Worm (Caenorhabditis elegans) whole organism, young adult: Measurements from ENCODE around the gene cest-4.

Experiments used
- B0019.2 ChIP-seq: fragments of 200-800 bp; sonication (Bioruptor generic); conservative IDR thresholded peaks from 2 replicates; pipeline ENCODE4 v1.3.6; 2022; ENCODE audit warnings: missing genetic modification reagents, missing genetic modification characterization, missing compliant biosample characterization
- B0261.1 ChIP-seq: sonication (generic microtip); optimal IDR thresholded peaks from 2 replicates; lab custom pipeline; 2016; ENCODE audit warnings: mild to moderate bottlenecking, missing genetic modification characterization, moderate library complexity, missing compliant biosample characterization
- F49E8.2 ChIP-seq: sonication (generic microtip); optimal IDR thresholded peaks from 3 replicates; lab custom pipeline; 2017; ENCODE audit warnings: missing genetic modification characterization, mild to moderate bottlenecking, missing compliant biosample characterization, antibody characterized with exemption, moderate library complexity; ENCODE audit not compliant: insufficient read depth
- F55B11.4 ChIP-seq: sonication (generic microtip); optimal IDR thresholded peaks from 2 replicates; lab custom pipeline; 2016; ENCODE audit warnings: missing compliant biosample characterization, missing genetic modification characterization, borderline replicate concordance; ENCODE audit not compliant: insufficient read depth
- F57C9.4 ChIP-seq: sonication (generic microtip); optimal IDR thresholded peaks from 2 replicates; lab custom pipeline; 2017; ENCODE audit warnings: mild to moderate bottlenecking, missing genetic modification characterization, missing compliant biosample characterization
- T26A5.8 ChIP-seq: sonication (generic microtip); optimal IDR thresholded peaks from 2 replicates; lab custom pipeline; 2016; ENCODE audit warnings: missing genetic modification characterization, missing compliant biosample characterization
- Y95B8A.8 ChIP-seq: fragments of 200-800 bp; sonication (Bioruptor generic); IDR thresholded peaks from 2 replicates; pipeline ENCODE4 v1.3.6; 2022; ENCODE audit warnings: missing genetic modification reagents, missing genetic modification characterization, missing compliant biosample characterization
- akir-1 ChIP-seq: fragments of 200-800 bp; sonication (Bioruptor generic); optimal IDR thresholded peaks from 2 replicates; lab custom pipeline; 2018; ENCODE audit warnings: mild to moderate bottlenecking, missing genetic modification characterization, moderate library complexity, missing compliant biosample characterization
- atf-7 ChIP-seq: sonication (generic microtip); optimal IDR thresholded peaks from 2 replicates; lab custom pipeline; 2017; ENCODE audit warnings: mild to moderate bottlenecking, missing genetic modification characterization, missing compliant biosample characterization
- athp-1 ChIP-seq: sonication (generic microtip); optimal IDR thresholded peaks from 2 replicates; lab custom pipeline; 2017; ENCODE audit warnings: mild to moderate bottlenecking, missing genetic modification characterization, missing compliant biosample characterization
- attf-5 ChIP-seq: fragments of 200-800 bp; sonication (Bioruptor generic); optimal IDR thresholded peaks from 2 replicates; lab custom pipeline; 2018; ENCODE audit warnings: mild to moderate bottlenecking, missing genetic modification characterization, missing compliant biosample characterization
- bed-2 ChIP-seq: fragments of 200-800 bp; sonication (Bioruptor generic); IDR thresholded peaks from 2 replicates; pipeline ENCODE4 v1.3.6; 2022; ENCODE audit warnings: missing genetic modification reagents, missing genetic modification characterization, missing compliant biosample characterization
- ccch-3 ChIP-seq: fragments of 200-800 bp; sonication (Bioruptor generic); optimal IDR thresholded peaks from 2 replicates; lab custom pipeline; 2018; ENCODE audit warnings: mild to moderate bottlenecking, missing genetic modification characterization, missing compliant biosample characterization
- cebp-2 ChIP-seq: fragments of 200-800 bp; sonication (Bioruptor generic); IDR thresholded peaks from 2 replicates; pipeline ENCODE4 v1.3.6; 2022; ENCODE audit warnings: missing genetic modification characterization, missing compliant biosample characterization
- ceh-27 ChIP-seq: fragments of 200-800 bp; sonication (Bioruptor generic); optimal IDR thresholded peaks from 2 replicates; lab custom pipeline; 2018; ENCODE audit warnings: mild to moderate bottlenecking, missing genetic modification characterization, moderate library complexity, missing compliant biosample characterization
- ceh-91 ChIP-seq: fragments of 200-800 bp; sonication (Bioruptor generic); IDR thresholded peaks from 2 replicates; pipeline ENCODE4 v1.3.6; 2022; ENCODE audit warnings: missing genetic modification reagents, missing genetic modification characterization, missing compliant biosample characterization
- die-1 ChIP-seq: sonication (generic microtip); optimal IDR thresholded peaks from 2 replicates; lab custom pipeline; 2016; ENCODE audit warnings: missing genotype, mild to moderate bottlenecking, missing genetic modification characterization, missing compliant biosample characterization
- dox-1 ChIP-seq: fragments of 200-800 bp; sonication (Bioruptor generic); IDR thresholded peaks from 2 replicates; pipeline ENCODE4 v1.3.6; 2022; ENCODE audit warnings: missing genetic modification reagents, missing genetic modification characterization, missing compliant biosample characterization
- fkh-3 ChIP-seq: sonication (generic microtip); optimal IDR thresholded peaks from 2 replicates; lab custom pipeline; 2016; ENCODE audit warnings: mild to moderate bottlenecking, missing genetic modification characterization, missing compliant biosample characterization
- gei-17 ChIP-seq: fragments of 200-800 bp; sonication (Bioruptor generic); optimal IDR thresholded peaks from 2 replicates; lab custom pipeline; 2018; ENCODE audit warnings: mild to moderate bottlenecking, missing genetic modification characterization, missing compliant biosample characterization
- him-1 ChIP-seq: sonication (generic microtip); optimal IDR thresholded peaks from 2 replicates; lab custom pipeline; 2016; ENCODE audit warnings: missing genotype, missing genetic modification reagents, missing genetic modification characterization, missing compliant biosample characterization
- hlh-26 ChIP-seq: fragments of 200-800 bp; sonication (Bioruptor generic); conservative IDR thresholded peaks from 2 replicates; pipeline ENCODE4 v1.3.6; 2022; ENCODE audit warnings: missing genetic modification reagents, missing genetic modification characterization, missing compliant biosample characterization
- hmg-1.2 ChIP-seq: fragments of 200-800 bp; sonication (Bioruptor generic); IDR thresholded peaks from 2 replicates; pipeline ENCODE4 v1.3.6; 2022; ENCODE audit warnings: missing genetic modification reagents, missing genetic modification characterization, missing compliant biosample characterization
- hmg-20 ChIP-seq: fragments of 200-800 bp; sonication (Bioruptor generic); IDR thresholded peaks from 2 replicates; pipeline ENCODE4 v1.3.6; 2022; ENCODE audit warnings: missing genetic modification reagents, missing genetic modification characterization, missing compliant biosample characterization
- hsf-1 ChIP-seq: fragments of 200-800 bp; sonication (Bioruptor generic); IDR thresholded peaks from 2 replicates; pipeline ENCODE4 v1.3.6; 2022; ENCODE audit warnings: missing genetic modification reagents, missing genetic modification characterization, missing compliant biosample characterization
- lsl-1 ChIP-seq: fragments of 200-800 bp; sonication (Bioruptor generic); optimal IDR thresholded peaks from 2 replicates; lab custom pipeline; 2018; ENCODE audit warnings: mild to moderate bottlenecking, missing genetic modification characterization, moderate library complexity, missing compliant biosample characterization
- lsy-27 ChIP-seq: sonication (generic microtip); optimal IDR thresholded peaks from 2 replicates; lab custom pipeline; 2017; ENCODE audit warnings: missing genetic modification characterization, mild to moderate bottlenecking, missing compliant biosample characterization, antibody characterized with exemption, missing genotype, borderline replicate concordance; ENCODE audit not compliant: insufficient read depth
- madf-3 ChIP-seq: fragments of 200-800 bp; sonication (Bioruptor generic); IDR thresholded peaks from 2 replicates; pipeline ENCODE4 v1.3.6; 2022; ENCODE audit warnings: missing genetic modification reagents, missing genetic modification characterization, missing compliant biosample characterization
- mcd-1 ChIP-seq: fragments of 200-800 bp; sonication (Bioruptor generic); IDR thresholded peaks from 2 replicates; pipeline ENCODE4 v1.3.6; 2022; ENCODE audit warnings: missing genetic modification reagents, missing genetic modification characterization, missing compliant biosample characterization
- mes-4 ChIP-seq: sonication (generic microtip); optimal IDR thresholded peaks from 2 replicates; lab custom pipeline; 2016; ENCODE audit warnings: missing genotype, missing genetic modification characterization, missing compliant biosample characterization
- nfya-2 ChIP-seq: fragments of 200-800 bp; sonication (Bioruptor generic); IDR thresholded peaks from 2 replicates; pipeline ENCODE4 v1.3.6; 2022; ENCODE audit warnings: missing genetic modification reagents, missing genetic modification characterization, missing compliant biosample characterization
- nfyb-1 ChIP-seq: fragments of 200-800 bp; sonication (Bioruptor generic); IDR thresholded peaks from 2 replicates; pipeline ENCODE4 v1.3.6; 2022; ENCODE audit warnings: missing genetic modification reagents, missing genetic modification characterization, missing compliant biosample characterization
- nhr-120 ChIP-seq: fragments of 200-800 bp; sonication (Bioruptor generic); IDR thresholded peaks from 2 replicates; pipeline ENCODE4 v1.3.6; 2022; ENCODE audit warnings: missing genetic modification characterization, missing compliant biosample characterization
- nhr-179 ChIP-seq: sonication (generic microtip); optimal IDR thresholded peaks from 2 replicates; lab custom pipeline; 2016; ENCODE audit warnings: mild to moderate bottlenecking, missing genetic modification characterization, missing compliant biosample characterization
- nhr-90 ChIP-seq: sonication (generic microtip); optimal IDR thresholded peaks from 2 replicates; lab custom pipeline; 2016; ENCODE audit warnings: missing genotype, mild to moderate bottlenecking, missing genetic modification characterization, missing compliant biosample characterization
- rec-8 ChIP-seq, 2 experiments: sonication (generic microtip); optimal IDR thresholded peaks; 2 replicates each; lab custom pipeline; 2016; ENCODE audit warnings: mild to moderate bottlenecking in 2 of 2, missing genetic modification characterization in 2 of 2, missing genetic modification reagents in 2 of 2, missing genotype in 2 of 2, missing biosample characterization in 1 of 2, missing compliant biosample characterization in 1 of 2, moderate library complexity in 1 of 2
- rpc-1 ChIP-seq, 2 experiments: fragments of 150-350 bp in 1 of 2; sonication (generic microtip) in 1 of 2; optimal IDR thresholded peaks; 2 replicates each; lab custom pipeline; 2014 to 2018; ENCODE audit warnings: missing biosample characterization in 1 of 2, missing genetic modification characterization in 1 of 2, missing genetic modification reagents in 1 of 2, missing genotype in 1 of 2
- sdz-38 ChIP-seq: sonication (generic microtip); optimal IDR thresholded peaks from 2 replicates; lab custom pipeline; 2016; ENCODE audit warnings: missing genotype, missing genetic modification characterization, missing compliant biosample characterization
- snpc-1.3 ChIP-seq: sonication (generic microtip); optimal IDR thresholded peaks from 2 replicates; lab custom pipeline; 2017; ENCODE audit warnings: missing genetic modification characterization, mild to moderate bottlenecking, missing compliant biosample characterization, antibody characterized with exemption, moderate library complexity, missing genotype, missing genetic modification reagents; ENCODE audit not compliant: insufficient read depth
- snpc-3.4 ChIP-seq: sonication (generic microtip); optimal IDR thresholded peaks from 2 replicates; lab custom pipeline; 2017; ENCODE audit warnings: missing genetic modification characterization, mild to moderate bottlenecking, missing compliant biosample characterization, antibody characterized with exemption, moderate library complexity, missing genotype, missing genetic modification reagents
- snpc-4 ChIP-seq, 5 experiments: fragments of 150-350 bp in 1 of 5; sonication (generic microtip) in 4 of 5; optimal IDR thresholded peaks; 2 replicates each; lab custom pipeline; 2014 to 2018; ENCODE audit warnings: missing genetic modification characterization in 5 of 5, missing biosample characterization in 3 of 5, antibody characterized with exemption in 2 of 5, mild to moderate bottlenecking in 2 of 5, missing compliant biosample characterization in 2 of 5, missing genotype in 2 of 5, moderate library complexity in 2 of 5, missing genetic modification reagents in 1 of 5
- tbp1 ChIP-seq: fragments of 200-800 bp; sonication (Bioruptor generic); optimal IDR thresholded peaks from 2 replicates; lab custom pipeline; 2018; ENCODE audit warnings: mild to moderate bottlenecking, missing genetic modification characterization, missing compliant biosample characterization
- unc-130 ChIP-seq: sonication (generic microtip); optimal IDR thresholded peaks from 2 replicates; lab custom pipeline; 2016; ENCODE audit warnings: missing genetic modification reagents, missing genetic modification characterization, missing compliant biosample characterization
- xnd-1 ChIP-seq: sonication (generic microtip); optimal IDR thresholded peaks from 2 replicates; lab custom pipeline; 2016; ENCODE audit warnings: missing genotype, missing genetic modification reagents, missing genetic modification characterization, missing compliant biosample characterization
- zim-3 ChIP-seq: sonication (generic microtip); optimal IDR thresholded peaks from 2 replicates; lab custom pipeline; 2017; ENCODE audit warnings: mild to moderate bottlenecking, missing genetic modification characterization, moderate library complexity, missing compliant biosample characterization
- ztf-6 ChIP-seq: fragments of 200-800 bp; sonication (Bioruptor generic); IDR thresholded peaks from 2 replicates; pipeline ENCODE4 v1.3.6; 2022; ENCODE audit warnings: missing genetic modification reagents, missing genetic modification characterization, missing compliant biosample characterization

Gene cest-4

ce11 chrIV:6790438-6791124, 11.6 kb downstream of the cest-4 start, which contains the start of the genes C17H12.2 and vha-8:
TSS of gene C17H12.2 (minus strand) at chrIV:6790488.
TSS of gene vha-8 (plus strand) at chrIV:6791074.
- TF ChIP-seq B0019.2 (GFP tag; lab: Robert Waterston, UW), result no peak
- peak; percentile 40 for TF ChIP-seq nhr-90 (tag; lab: Kevin White, UChicago)
- 0 out of 2 replicates have a peak, but pooled peaks have one; percentile 10 for TF ChIP-seq cebp-2
- no peak for TF ChIP-seq unc-130
- peak; percentile 7 for TF ChIP-seq akir-1
- TF ChIP-seq gei-17, result peak; percentile 9
- TF ChIP-seq him-1 (tag; lab: Kevin White, UChicago), result no peak
- no peak for TF ChIP-seq F57C9.4
- TF ChIP-seq dox-1 (GFP tag; lab: Robert Waterston, UW), result peak; percentile 78
- no peak for TF ChIP-seq mes-4 (tag; lab: Kevin White, UChicago)
- TF ChIP-seq madf-3, result 0 out of 2 replicates have a peak, but pooled peaks have one; percentile 6
- TF ChIP-seq snpc-1.3 (tag; lab: Kevin White, UChicago), result no peak
- no peak for TF ChIP-seq xnd-1 (tag; lab: Kevin White, UChicago)
- TF ChIP-seq atf-7 (tag; lab: Kevin White, UChicago), result peak; percentile 26
- TF ChIP-seq tbp1 (GFP tag; lab: Kevin White, UChicago), result peak; percentile 48
- TF ChIP-seq bed-2 (GFP tag; lab: Robert Waterston, UW), result no peak
- no peak for TF ChIP-seq F49E8.2
- TF ChIP-seq attf-5, result peak; percentile 96
- no peak for TF ChIP-seq fkh-3 (tag; lab: Kevin White, UChicago)
- no peak for TF ChIP-seq sdz-38 (tag; lab: Kevin White, UChicago)
- no peak for TF ChIP-seq zim-3 (tag; lab: Kevin White, UChicago)
- no peak for TF ChIP-seq hlh-26 (GFP tag; lab: Robert Waterston, UW)
- TF ChIP-seq hsf-1 (GFP tag; lab: Robert Waterston, UW), result no peak
- TF ChIP-seq B0261.1 (tag; lab: Kevin White, UChicago), result no peak
- no peak for TF ChIP-seq nfya-2
- TF ChIP-seq Y95B8A.8, result no peak
- peak; percentile 45 for TF ChIP-seq snpc-4 (GFP tag; optimal IDR thresholded peaks at IDR 0.05; lab: Kevin White, UChicago)
- TF ChIP-seq snpc-4 (tag; optimal IDR thresholded peaks at IDR 0.05; lab: Kevin White, UChicago), result peak; percentile 29 to 68 (median 56)
- peak; percentile 98 for TF ChIP-seq mcd-1 (GFP tag; lab: Robert Waterston, UW)
- no peak for TF ChIP-seq ccch-3
- no peak for TF ChIP-seq rec-8 (tag; optimal IDR thresholded peaks at IDR 0.05; lab: Kevin White, UChicago)
- peak; percentile 45 for TF ChIP-seq ceh-91
- peak; percentile 28; the same call in 1 of the 2 replicates for TF ChIP-seq hmg-1.2 (GFP tag; lab: Robert Waterston, UW)
- TF ChIP-seq nfyb-1 (GFP tag; lab: Robert Waterston, UW), result peak; percentile 73; the same call in 1 of the 2 replicates
- no peak for TF ChIP-seq hmg-20 (GFP tag; lab: Robert Waterston, UW)
- TF ChIP-seq nhr-120, result no peak
- TF ChIP-seq ztf-6, result peak; percentile 66; the same call in 1 of the 2 replicates
- TF ChIP-seq ceh-27 (GFP tag; lab: Kevin White, UChicago), result peak; percentile 91
- no peak for TF ChIP-seq snpc-3.4 (tag; lab: Kevin White, UChicago)
- TF ChIP-seq nhr-179 (tag; lab: Kevin White, UChicago), result no peak
- TF ChIP-seq F55B11.4 (tag; lab: Kevin White, UChicago), result no peak
- TF ChIP-seq die-1 (tag; lab: Kevin White, UChicago), result no peak
- no peak for TF ChIP-seq rpc-1 (optimal IDR thresholded peaks at IDR 0.05; lab: Kevin White, UChicago)
- no peak for TF ChIP-seq rpc-1 (tag; optimal IDR thresholded peaks at IDR 0.05; lab: Kevin White, UChicago)
- no peak for TF ChIP-seq lsy-27 (tag; lab: Kevin White, UChicago)
- TF ChIP-seq T26A5.8 (tag; lab: Kevin White, UChicago), result no peak
- peak; percentile 44 for TF ChIP-seq athp-1 (tag; lab: Kevin White, UChicago)
- TF ChIP-seq lsl-1 (GFP tag; lab: Kevin White, UChicago), result no peak
